Fruit fly (Drosophila melanogaster): ENCODE measurements around the gene mRpL1.

The mRpL1 gene

DNA sequence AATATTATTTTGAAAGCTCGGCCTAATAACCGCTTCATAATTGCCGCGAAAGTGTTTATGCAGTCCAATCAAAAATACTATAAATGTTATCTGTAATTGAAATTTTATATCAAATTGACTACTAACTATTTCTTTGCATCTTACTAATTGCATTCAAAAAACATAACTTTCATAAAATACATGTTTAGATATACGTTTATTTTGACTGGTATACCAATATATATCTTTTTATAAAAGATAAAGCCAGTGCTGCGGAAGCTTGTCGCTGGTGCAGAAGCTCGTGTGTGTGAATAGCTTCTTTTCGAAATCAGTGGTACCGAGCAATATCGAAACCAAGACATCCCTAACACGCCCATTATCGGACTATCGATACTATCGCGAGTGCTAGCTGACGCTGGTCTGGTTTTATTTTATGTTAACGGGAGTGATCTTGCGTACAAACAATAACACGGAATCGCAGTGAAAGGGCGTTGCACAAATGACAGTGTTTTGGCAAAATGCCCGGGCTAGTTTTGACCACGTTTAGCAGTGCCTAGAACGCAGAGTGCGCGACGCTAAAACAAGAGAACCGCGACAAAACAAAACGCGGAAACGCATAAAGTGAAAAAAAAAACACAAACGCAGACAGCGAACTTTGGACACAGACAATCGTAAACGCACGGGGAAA is 48.3 kb downstream of the mRpL1 start, which contains the start of gene Atg13 (continued):
- TF ChIP-seq ewg (GFP tag; optimal IDR thresholded peaks at IDR 0.05) (no peak), Meics (GFP tag; optimal IDR thresholded peaks at IDR 0.05) (no peak), vnd (GFP tag; IDR thresholded peaks at IDR 0.05; ENCODE audit: partially characterized antibody) (peak; percentile 77), gsb (GFP tag; IDR thresholded peaks at IDR 0.05) (no peak), CG15696 (tag; optimal IDR thresholded peaks at IDR 0.05) (peak; percentile 29), Stat92E (GFP tag; optimal IDR thresholded peaks at IDR 0.05) (no peak), Adf1 (GFP tag; IDR thresholded peaks at IDR 0.05) (no peak), pum (GFP tag; optimal IDR thresholded peaks at IDR 0.05) (no peak), HLH4C (GFP tag; IDR thresholded peaks at IDR 0.05; ENCODE audit: partially characterized antibody) (peak; percentile 69), gem (tag; optimal IDR thresholded peaks at IDR 0.05) (no peak), CG17186 (GFP tag; optimal IDR thresholded peaks at IDR 0.05) (peak; percentile 2), CG10274 (GFP tag; optimal IDR thresholded peaks at IDR 0.05) (no peak), Xrp1 (GFP tag; IDR thresholded peaks at IDR 0.05) (no peak), Hr78 (GFP tag; optimal IDR thresholded peaks at IDR 0.05) (no peak), cas (GFP tag; IDR thresholded peaks at IDR 0.05) (no peak), pfk (GFP tag; optimal IDR thresholded peaks at IDR 0.05) (no peak), CG18599 (GFP tag; optimal IDR thresholded peaks at IDR 0.05) (no peak), H15 (GFP tag; IDR thresholded peaks at IDR 0.05) (no peak), croc (GFP tag; conservative IDR thresholded peaks at IDR 0.05) (no peak), CG11723 (GFP tag; optimal IDR thresholded peaks at IDR 0.05) (no peak), ems (GFP tag; optimal IDR thresholded peaks at IDR 0.05) (no peak), luna (GFP tag; optimal IDR thresholded peaks at IDR 0.05) (no peak), Rfx (GFP tag; IDR thresholded peaks at IDR 0.05) (peak; percentile 37), ac (GFP tag; optimal IDR thresholded peaks at IDR 0.05) (no peak), CG2199 (GFP tag; IDR thresholded peaks at IDR 0.05) (no peak), chn (GFP tag; optimal IDR thresholded peaks at IDR 0.05) (no peak), kay (GFP tag; optimal IDR thresholded peaks at IDR 0.05) (no peak), chm (GFP tag; IDR thresholded peaks at IDR 0.05) (peak; percentile 70; the same call in 1 of the 2 replicates), CG8924 (tag; optimal IDR thresholded peaks at IDR 0.05) (peak; percentile 54), HLH54F (GFP tag; optimal IDR thresholded peaks at IDR 0.05) (peak; percentile 15), MESR4 (GFP tag; optimal IDR thresholded peaks at IDR 0.05) (peak; percentile 80), lola (GFP tag; optimal IDR thresholded peaks at IDR 0.05) (peak in 1 of 3 experiments; percentile 34), CG30431 (GFP tag; optimal IDR thresholded peaks at IDR 0.05) (no peak), CG10543 (GFP tag; optimal IDR thresholded peaks at IDR 0.05) (no peak), CG10147 (GFP tag; optimal IDR thresholded peaks at IDR 0.05) (peak; percentile 3), CG16779 (GFP tag; IDR thresholded peaks at IDR 0.05) (no peak), trem (tag; optimal IDR thresholded peaks at IDR 0.05) (peak; percentile 9), disco-r (GFP tag; optimal IDR thresholded peaks at IDR 0.05) (no peak), Hmx (GFP tag; optimal IDR thresholded peaks at IDR 0.05) (no peak), Chrac-16 (GFP tag; optimal IDR thresholded peaks at IDR 0.05) (no peak), Ravus (GFP tag; IDR thresholded peaks at IDR 0.05) (no peak), ash1 (GFP tag; optimal IDR thresholded peaks at IDR 0.05) (no peak), CG42726 (GFP tag; IDR thresholded peaks at IDR 0.05; ENCODE audit: partially characterized antibody) (peak; percentile 82), wdn (GFP tag; IDR thresholded peaks at IDR 0.05) (no peak), Ada2b (GFP tag; IDR thresholded peaks at IDR 0.05) (no peak), CG15514 (GFP tag; optimal IDR thresholded peaks at IDR 0.05) (peak; percentile 44), Hand (GFP tag; optimal IDR thresholded peaks at IDR 0.05) (no peak), CG31441 (GFP tag; IDR thresholded peaks at IDR 0.05) (no peak), Six4 (GFP tag; optimal IDR thresholded peaks at IDR 0.05) (no peak), Bteb2 (GFP tag; optimal IDR thresholded peaks at IDR 0.05) (no peak)
